Fruit fly (Drosophila melanogaster): ENCODE measurements around the gene Coa8.
A peak's percentile ranks its signal among the peaks of the same experiment; 100 is the strongest.

Gene Coa8

DNA sequence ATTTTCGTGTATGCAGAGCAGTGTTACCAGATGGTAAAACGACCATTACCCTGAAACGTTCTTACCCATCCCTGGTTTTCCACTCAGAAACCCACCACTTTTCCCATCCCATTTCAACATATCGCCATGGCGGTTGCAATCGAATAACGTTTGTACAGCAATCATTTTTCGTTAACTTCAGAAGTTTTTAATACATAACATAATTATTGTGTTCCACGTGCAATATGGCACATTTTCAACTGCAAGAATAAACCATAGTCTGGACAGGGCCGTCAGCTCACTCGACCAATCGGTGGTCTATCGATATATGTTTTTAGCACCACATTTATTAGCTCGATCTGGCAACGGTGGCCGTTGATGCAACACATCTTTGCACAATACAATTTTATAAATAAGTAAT lies 9.8 kb downstream of the Coa8 start, which contains the start of the genes trr and mRpL16:
Gene trr (minus strand): TSS at position 25 of the 400 bp plus-strand sequence.
Gene mRpL16 (plus strand): TSS at position 331 of the 400 bp plus-strand sequence.
- TF ChIP-seq bab1 (GFP tag; optimal IDR thresholded peaks at IDR 0.05) (peak; percentile 81), CG1620 (GFP tag; optimal IDR thresholded peaks at IDR 0.05) (peak; percentile 53), CG12768 (GFP tag; optimal IDR thresholded peaks at IDR 0.05) (no peak), CG11617 (GFP tag; optimal IDR thresholded peaks at IDR 0.05) (peak; percentile 64), ovo (GFP tag; optimal IDR thresholded peaks at IDR 0.05) (no peak), Crg-1 (GFP tag; optimal IDR thresholded peaks at IDR 0.05) (peak; percentile 18), CG14711 (tag; optimal IDR thresholded peaks at IDR 0.05) (peak; percentile 54), toe (GFP tag; optimal IDR thresholded peaks at IDR 0.05) (no peak), CG7045 (GFP tag; optimal IDR thresholded peaks at IDR 0.05) (no peak), CG5204 (GFP tag; optimal IDR thresholded peaks at IDR 0.05) (no peak), Mnt (GFP tag; optimal IDR thresholded peaks at IDR 0.05) (peak; percentile 65), kay (GFP tag; ENCODE audit: borderline replicate concordance) (no peak), pad (GFP tag; optimal IDR thresholded peaks at IDR 0.05) (peak; percentile 57), Hr96 (GFP tag; optimal IDR thresholded peaks at IDR 0.05) (no peak), CG7101 (tag; optimal IDR thresholded peaks at IDR 0.05) (peak; percentile 64), Clk (GFP tag; optimal IDR thresholded peaks at IDR 0.05) (no peak), cnc (optimal IDR thresholded peaks at IDR 0.05) (no peak), CG33017 (tag; optimal IDR thresholded peaks at IDR 0.05) (peak; percentile 7), cic (GFP tag; optimal IDR thresholded peaks at IDR 0.05) (no peak), tj (GFP tag; optimal IDR thresholded peaks at IDR 0.05) (peak; percentile 49)

DNA sequence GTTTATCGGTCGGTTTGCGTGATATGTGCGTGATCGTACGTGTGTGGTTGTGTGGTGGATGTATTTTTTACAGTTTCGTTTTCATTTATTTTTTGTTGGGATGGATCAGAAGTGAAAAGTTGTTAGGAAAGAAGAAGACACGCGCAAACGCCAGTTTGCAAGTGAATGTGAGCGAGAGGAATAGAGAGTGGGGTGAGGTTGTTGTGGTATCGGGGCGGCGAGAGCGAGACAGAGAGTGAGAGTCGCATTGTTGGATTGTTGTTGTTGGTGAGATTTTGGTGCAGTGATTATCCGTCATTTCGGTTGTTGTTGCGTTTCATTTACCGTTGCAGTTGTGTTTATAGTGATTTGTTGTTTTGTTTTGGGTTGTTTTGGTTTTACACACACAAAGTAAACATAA lies 13.4 kb downstream of the Coa8 start:
- no peak for TF ChIP-seq kay (GFP tag; ENCODE audit: borderline replicate concordance)
- no peak for TF ChIP-seq pad (GFP tag; optimal IDR thresholded peaks at IDR 0.05)
- TF ChIP-seq CG11617 (GFP tag; optimal IDR thresholded peaks at IDR 0.05) = no peak
- peak; percentile 8 for TF ChIP-seq cic (GFP tag; optimal IDR thresholded peaks at IDR 0.05)
- TF ChIP-seq ovo (GFP tag; optimal IDR thresholded peaks at IDR 0.05) = no peak

DNA sequence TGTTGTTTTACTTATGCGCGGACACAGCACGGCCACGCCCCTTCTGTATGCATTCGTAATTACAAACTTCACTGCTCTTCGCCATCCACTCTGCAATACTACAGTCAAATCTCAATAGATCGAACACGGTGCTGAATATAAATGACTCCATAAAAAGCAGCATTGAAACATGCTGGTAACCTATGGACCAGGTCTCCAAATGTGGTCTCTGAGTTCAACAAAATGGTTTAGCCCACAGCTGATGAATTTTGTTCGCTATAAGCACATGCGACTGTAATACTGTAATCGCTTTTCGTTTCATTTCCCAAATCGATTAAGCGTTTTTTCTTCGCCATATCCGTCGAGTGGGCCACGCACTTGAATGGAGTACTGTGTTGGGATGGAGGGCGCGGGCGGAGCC lies 17.3 kb downstream of the Coa8 start:
- TF ChIP-seq bab1 (GFP tag; optimal IDR thresholded peaks at IDR 0.05) (no peak), Crg-1 (GFP tag; optimal IDR thresholded peaks at IDR 0.05) (no peak), CG7045 (GFP tag; optimal IDR thresholded peaks at IDR 0.05) (no peak), Hr96 (GFP tag; optimal IDR thresholded peaks at IDR 0.05) (no peak)

DNA sequence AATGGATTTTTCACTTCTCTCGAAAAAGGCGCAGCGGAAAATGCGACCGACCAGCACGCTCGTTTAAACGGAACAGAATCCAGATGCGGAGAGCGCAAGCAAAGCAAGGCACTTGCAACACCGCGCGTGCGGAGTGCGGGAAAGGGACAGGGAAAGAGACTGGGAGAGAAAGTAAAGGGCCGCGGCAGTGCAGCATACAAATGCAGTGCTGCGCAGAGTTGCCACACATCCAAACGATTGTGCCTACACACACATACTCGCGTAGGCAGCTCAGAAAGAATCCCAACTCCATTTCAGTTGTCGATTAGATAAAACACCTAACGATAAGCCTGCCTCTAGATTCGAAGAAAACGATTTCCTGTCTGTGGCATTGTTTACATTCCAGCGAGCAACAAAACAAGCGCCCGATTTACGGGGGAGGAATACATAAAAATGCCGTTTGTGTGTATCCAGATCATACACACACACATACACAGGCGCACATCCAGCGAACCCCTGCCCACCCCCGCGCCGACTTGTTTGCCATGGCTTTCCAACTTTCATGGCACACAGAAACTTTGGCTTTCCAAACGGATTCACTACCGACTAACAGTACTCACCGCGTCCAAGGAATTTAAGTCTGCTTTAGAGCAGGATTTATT lies 19.5 kb downstream of the Coa8 start:
- TF ChIP-seq Crg-1 (GFP tag; optimal IDR thresholded peaks at IDR 0.05) (no peak), CG14711 (tag; optimal IDR thresholded peaks at IDR 0.05) (peak; percentile 94)

DNA sequence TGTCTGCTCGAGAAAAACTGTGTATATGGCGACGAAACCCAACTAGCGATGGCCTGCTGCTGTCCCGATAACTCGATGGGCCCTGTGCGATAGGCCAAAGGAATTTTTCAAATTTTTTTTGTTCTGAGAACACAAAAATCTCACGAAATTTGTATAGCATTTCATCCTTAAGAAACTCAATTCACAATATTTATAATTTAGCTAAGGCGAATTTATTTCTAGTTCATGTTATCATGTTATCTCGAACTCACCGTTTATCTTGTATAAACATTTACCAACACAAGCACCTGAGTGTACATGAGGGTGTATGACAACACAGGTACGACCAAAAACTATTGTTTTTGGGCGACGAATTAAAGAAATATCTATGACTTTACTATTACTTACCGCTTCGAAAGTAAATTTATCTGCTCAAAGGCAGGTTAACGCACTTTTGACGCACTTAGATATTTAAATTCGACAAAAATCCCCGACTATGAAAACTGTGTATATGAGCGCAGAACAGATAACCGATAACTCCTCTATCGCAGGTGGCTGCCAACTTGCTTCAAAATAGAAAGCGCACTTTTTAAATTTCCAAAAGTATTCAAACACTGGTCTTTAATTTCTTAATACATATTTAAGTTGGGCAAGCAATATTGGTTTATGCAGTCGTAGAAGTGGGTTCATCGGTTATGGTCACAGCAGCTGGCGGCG lies 20.2 kb downstream of the Coa8 start, which contains the start of gene arm:
Gene arm (minus strand): TSS at position 524 of the 696 bp plus-strand sequence.
- TF ChIP-seq CG1620 (GFP tag; optimal IDR thresholded peaks at IDR 0.05) (peak; percentile 56), Crg-1 (GFP tag; optimal IDR thresholded peaks at IDR 0.05) (peak; percentile 56), Hr96 (GFP tag; optimal IDR thresholded peaks at IDR 0.05) (no peak), bab1 (GFP tag; optimal IDR thresholded peaks at IDR 0.05) (peak; percentile 11), kay (GFP tag; ENCODE audit: borderline replicate concordance) (no peak), Mnt (GFP tag; optimal IDR thresholded peaks at IDR 0.05) (peak; percentile 49), CG11617 (GFP tag; optimal IDR thresholded peaks at IDR 0.05) (peak; percentile 41), CG7101 (tag; optimal IDR thresholded peaks at IDR 0.05) (peak; percentile 14), toe (GFP tag; optimal IDR thresholded peaks at IDR 0.05) (peak; percentile 35)

DNA sequence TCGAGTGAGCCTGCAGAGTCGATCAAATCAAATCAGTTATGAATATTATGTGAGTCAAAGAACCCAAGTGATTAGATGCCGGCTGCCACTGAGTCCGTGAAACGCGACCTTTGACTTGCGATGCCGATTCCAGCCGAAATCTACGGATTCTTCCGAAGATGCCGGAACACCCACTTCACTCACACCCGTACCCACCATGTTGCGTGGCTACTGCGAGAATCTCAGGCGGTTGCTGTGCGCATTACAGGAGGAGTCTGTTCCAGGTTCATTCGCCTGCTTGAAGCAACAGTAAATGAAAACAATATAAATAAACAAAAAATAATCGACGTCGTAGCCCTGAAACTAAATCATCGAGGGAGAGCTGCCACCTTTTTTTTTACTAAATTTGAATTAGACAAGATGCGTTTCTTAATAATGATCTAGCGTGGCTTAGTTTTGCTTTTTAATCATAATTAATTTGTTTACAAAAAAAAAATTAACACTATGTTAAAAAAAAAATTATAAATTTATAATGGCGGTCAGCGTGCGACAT lies 21.6 kb downstream of the Coa8 start, which contains the start of gene Ldaf1:
Gene Ldaf1 (minus strand): TSS at position 307 of the 532 bp plus-strand sequence.
- TF ChIP-seq Hr96 (GFP tag; optimal IDR thresholded peaks at IDR 0.05) = no peak
- TF ChIP-seq CG1620 (GFP tag; optimal IDR thresholded peaks at IDR 0.05) = no peak
- no peak for TF ChIP-seq kay (GFP tag; ENCODE audit: borderline replicate concordance)
- TF ChIP-seq CG7101 (tag; optimal IDR thresholded peaks at IDR 0.05) = peak; percentile 28
- TF ChIP-seq Mnt (GFP tag; optimal IDR thresholded peaks at IDR 0.05) = no peak
- no peak for TF ChIP-seq Crg-1 (GFP tag; optimal IDR thresholded peaks at IDR 0.05)
- TF ChIP-seq ovo (GFP tag; optimal IDR thresholded peaks at IDR 0.05) = peak; percentile 9
- no peak for TF ChIP-seq tj (GFP tag; optimal IDR thresholded peaks at IDR 0.05)
- TF ChIP-seq toe (GFP tag; optimal IDR thresholded peaks at IDR 0.05) = no peak

DNA sequence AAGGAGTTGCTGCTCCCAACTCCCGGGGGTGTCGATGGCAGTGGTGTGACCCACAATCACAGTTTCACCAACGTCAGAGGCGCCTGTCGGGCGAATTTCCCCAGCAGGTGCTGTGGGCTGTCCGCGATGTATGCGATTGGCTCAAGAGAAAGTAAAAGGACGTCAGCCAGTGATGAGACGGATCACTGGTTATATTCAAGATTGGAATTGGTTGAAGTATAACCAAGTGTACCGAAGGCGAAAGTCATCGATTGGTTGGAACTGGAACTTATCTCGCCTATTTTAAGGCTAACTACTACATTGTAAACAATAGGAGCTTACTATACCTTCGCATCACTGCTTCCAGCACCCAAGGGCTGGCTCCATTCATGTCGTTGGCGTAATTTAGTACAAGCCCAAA lies 23.0 kb downstream of the Coa8 start, which contains the start of gene CG32801:
Gene CG32801 (minus strand): TSS at position 101 of the 400 bp plus-strand sequence.
- TF ChIP-seq bab1 (GFP tag; optimal IDR thresholded peaks at IDR 0.05) (no peak), cnc (optimal IDR thresholded peaks at IDR 0.05) (no peak), cic (GFP tag; optimal IDR thresholded peaks at IDR 0.05) (no peak), CG14711 (tag; optimal IDR thresholded peaks at IDR 0.05) (no peak), toe (GFP tag; optimal IDR thresholded peaks at IDR 0.05) (no peak), CG1620 (GFP tag; optimal IDR thresholded peaks at IDR 0.05) (no peak), CG11617 (GFP tag; optimal IDR thresholded peaks at IDR 0.05) (no peak), Mnt (GFP tag; optimal IDR thresholded peaks at IDR 0.05) (no peak), kay (GFP tag; ENCODE audit: borderline replicate concordance) (no peak)
